Fruit fly (Drosophila melanogaster): ENCODE results near the gene CG8500.

The CG8500 gene

DNA sequence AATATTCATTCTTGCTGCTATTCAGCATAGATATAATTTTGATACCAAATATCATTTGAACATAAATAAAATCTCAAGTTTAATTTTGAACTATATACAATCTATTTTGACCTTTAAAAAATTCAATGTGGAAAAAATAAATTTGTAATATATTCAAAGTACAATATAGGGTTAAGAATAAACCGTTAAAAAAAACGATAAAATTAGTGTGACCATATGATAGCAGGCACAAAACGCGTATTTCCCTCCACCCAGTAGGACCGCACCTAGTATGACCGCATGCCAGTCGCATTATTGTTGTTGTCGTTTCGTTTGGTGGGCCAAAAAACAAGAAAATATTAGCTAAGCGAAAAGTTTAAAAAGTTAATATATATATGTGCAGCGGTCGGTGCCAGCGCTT is 8.6 kb downstream of the CG8500 start, which contains the start of gene CG8516 (continued):
- TF ChIP-seq Lhr (GFP tag; optimal IDR thresholded peaks at IDR 0.05): peak; percentile 33
- TF ChIP-seq Drgx (GFP tag; IDR thresholded peaks at IDR 0.05): 0 out of 2 replicates have a peak, but pooled peaks have one; percentile 11
- no peak for TF ChIP-seq zfh2 (GFP tag; optimal IDR thresholded peaks at IDR 0.05)
- no peak for TF ChIP-seq luna (GFP tag; optimal IDR thresholded peaks at IDR 0.05)
- TF ChIP-seq phol (tag; optimal IDR thresholded peaks at IDR 0.05): peak; percentile 42
- no peak for TF ChIP-seq ERR (GFP tag; optimal IDR thresholded peaks at IDR 0.05)
- no peak for TF ChIP-seq cwo (GFP tag; optimal IDR thresholded peaks at IDR 0.05)
- no peak for TF ChIP-seq CG14014 (GFP tag; IDR thresholded peaks at IDR 0.05)
- TF ChIP-seq nmo (GFP tag; optimal IDR thresholded peaks at IDR 0.05): peak; percentile 36
- no peak for TF ChIP-seq esg (GFP tag; conservative IDR thresholded peaks at IDR 0.05)
- TF ChIP-seq Kr (GFP tag; optimal IDR thresholded peaks at IDR 0.05): no peak
- TF ChIP-seq Sry-β (GFP tag; optimal IDR thresholded peaks at IDR 0.05): peak; percentile 80
- TF ChIP-seq C15 (GFP tag; IDR thresholded peaks at IDR 0.05): no peak
- no peak for TF ChIP-seq fd102C (GFP tag; optimal IDR thresholded peaks at IDR 0.05)
- TF ChIP-seq cato (GFP tag; optimal IDR thresholded peaks at IDR 0.05; ENCODE audit: borderline replicate concordance): no peak
- no peak for TF ChIP-seq CG1529 (GFP tag; optimal IDR thresholded peaks at IDR 0.05)
- TF ChIP-seq Dek (tag; optimal IDR thresholded peaks at IDR 0.05): peak; percentile 30
- TF ChIP-seq CG4328 (GFP tag; optimal IDR thresholded peaks at IDR 0.05): no peak
- no peak for TF ChIP-seq CG8281 (tag; optimal IDR thresholded peaks at IDR 0.05)
- TF ChIP-seq CG12391 (tag; optimal IDR thresholded peaks at IDR 0.05): peak; percentile 33
- TF ChIP-seq MESR4 (GFP tag; optimal IDR thresholded peaks at IDR 0.05): peak; percentile 74
- TF ChIP-seq CG3847 (GFP tag; IDR thresholded peaks at IDR 0.05): peak; percentile 37; the same call in 1 of the 2 replicates
- TF ChIP-seq sima (GFP tag; optimal IDR thresholded peaks at IDR 0.05): no peak
- TF ChIP-seq HLH3B (GFP tag; IDR thresholded peaks at IDR 0.05): no peak
- TF ChIP-seq CG9215 (GFP tag; IDR thresholded peaks at IDR 0.05): no peak
- TF ChIP-seq toy (GFP tag; IDR thresholded peaks at IDR 0.05): no peak
- peak; percentile 13 for TF ChIP-seq Atf3 (GFP tag; optimal IDR thresholded peaks at IDR 0.05)
- no peak for TF ChIP-seq CG11504 (tag; optimal IDR thresholded peaks at IDR 0.05)
- no peak for TF ChIP-seq Ravus (GFP tag; IDR thresholded peaks at IDR 0.05)
- no peak for TF ChIP-seq lab (GFP tag; optimal IDR thresholded peaks at IDR 0.05)
- no peak for TF ChIP-seq klu (GFP tag; IDR thresholded peaks at IDR 0.05)
- TF ChIP-seq CG4404 (GFP tag; IDR thresholded peaks at IDR 0.05): no peak
- TF ChIP-seq gsb (GFP tag; IDR thresholded peaks at IDR 0.05): no peak
- no peak for TF ChIP-seq CG17385 (GFP tag; optimal IDR thresholded peaks at IDR 0.05)
- TF ChIP-seq CG7987 (GFP tag; optimal IDR thresholded peaks at IDR 0.05): no peak
- TF ChIP-seq sna (GFP tag; IDR thresholded peaks at IDR 0.05; ENCODE audit: partially characterized antibody): no peak
- TF ChIP-seq CG4360 (GFP tag; IDR thresholded peaks at IDR 0.05): peak; percentile 90
- no peak for TF ChIP-seq CG6765 (GFP tag; optimal IDR thresholded peaks at IDR 0.05)
- no peak for TF ChIP-seq CG8388 (GFP tag; optimal IDR thresholded peaks at IDR 0.05)
- no peak for TF ChIP-seq Fer1 (GFP tag; optimal IDR thresholded peaks at IDR 0.05)
- no peak for TF ChIP-seq ap (GFP tag; IDR thresholded peaks at IDR 0.05)
- peak; percentile 93 for TF ChIP-seq gfzf (GFP tag; optimal IDR thresholded peaks at IDR 0.05)
- no peak for TF ChIP-seq Hr3 (GFP tag; optimal IDR thresholded peaks at IDR 0.05)
- peak; percentile 49 for TF ChIP-seq E2f2 (GFP tag; IDR thresholded peaks at IDR 0.05)
- TF ChIP-seq trem (tag; optimal IDR thresholded peaks at IDR 0.05): peak; percentile 60
- TF ChIP-seq en (GFP tag; optimal IDR thresholded peaks at IDR 0.05): no peak
- TF ChIP-seq CG10543 (GFP tag; optimal IDR thresholded peaks at IDR 0.05): no peak
- peak; percentile 2 for TF ChIP-seq MTF-1 (GFP tag; optimal IDR thresholded peaks at IDR 0.05; ENCODE audit: borderline replicate concordance)
- peak; percentile 17 for TF ChIP-seq CG10462 (GFP tag; optimal IDR thresholded peaks at IDR 0.05)
- no peak for TF ChIP-seq dysf (GFP tag; IDR thresholded peaks at IDR 0.05)
- no peak for TF ChIP-seq CG13624 (GFP tag; optimal IDR thresholded peaks at IDR 0.05)

All from whole organism, embryonic.